Fruit fly (Drosophila melanogaster) whole organism, prepupa: ENCODE data around the gene stg.
A peak's percentile ranks its signal among the peaks of the same experiment; 100 is the strongest.

Source experiments
- CG10631 ChIP-seq: fragments of 200-800 bp; sonication (Bioruptor generic); optimal IDR thresholded peaks from 2 replicates; lab custom pipeline; 2016; ENCODE audit warnings: missing biosample characterization, missing genetic modification characterization
- CG10669 ChIP-seq: fragments of 200-800 bp; sonication (Bioruptor generic); optimal IDR thresholded peaks from 3 replicates; lab custom pipeline; 2018; ENCODE audit warnings: missing biosample characterization, mild to moderate bottlenecking, missing genetic modification characterization, moderate library complexity
- CG11294 ChIP-seq: fragments of 200-800 bp; sonication (Bioruptor generic); IDR thresholded peaks from 2 replicates; pipeline ENCODE4 v1.3.6; 2022; ENCODE audit warnings: missing biosample characterization, missing genetic modification characterization
- CG11902 ChIP-seq: fragments of 200-800 bp; sonication (Bioruptor generic); optimal IDR thresholded peaks from 3 replicates; lab custom pipeline; 2016; ENCODE audit warnings: missing biosample characterization, missing genetic modification characterization
- CG15336 ChIP-seq: fragments of 200-800 bp; sonication (Bioruptor generic); IDR thresholded peaks from 2 replicates; pipeline ENCODE4 v1.3.6; 2022; ENCODE audit warnings: missing biosample characterization, missing genetic modification characterization
- CG1621 ChIP-seq: fragments of 200-800 bp; sonication (Bioruptor generic); optimal IDR thresholded peaks from 3 replicates; lab custom pipeline; 2018; ENCODE audit warnings: missing biosample characterization, mild to moderate bottlenecking, missing genetic modification characterization
- CG16779 ChIP-seq: fragments of 200-800 bp; sonication (Bioruptor generic); optimal IDR thresholded peaks from 3 replicates; lab custom pipeline; 2017; ENCODE audit warnings: missing biosample characterization, mild to moderate bottlenecking, missing genetic modification characterization
- CG3032 ChIP-seq: fragments of 200-800 bp; optimal IDR thresholded peaks from 2 replicates; lab custom pipeline; 2019; ENCODE audit warnings: missing biosample characterization, mild to moderate bottlenecking, missing genetic modification characterization, moderate library complexity
- CG31627 ChIP-seq: fragments of 200-800 bp; sonication (Bioruptor generic); optimal IDR thresholded peaks from 3 replicates; lab custom pipeline; 2016; ENCODE audit warnings: missing biosample characterization, missing genetic modification characterization
- CG32006 ChIP-seq: fragments of 200-800 bp; sonication (Bioruptor generic); optimal IDR thresholded peaks from 3 replicates; lab custom pipeline; 2017; ENCODE audit warnings: missing biosample characterization, mild to moderate bottlenecking, missing genetic modification characterization
- CG34406 ChIP-seq: fragments of 200-800 bp; sonication (Bioruptor generic); optimal IDR thresholded peaks from 3 replicates; lab custom pipeline; 2016; ENCODE audit warnings: missing biosample characterization, missing genetic modification characterization
- CG3919 ChIP-seq: fragments of 200-800 bp; sonication (Bioruptor generic); optimal IDR thresholded peaks from 3 replicates; lab custom pipeline; 2016; ENCODE audit warnings: missing biosample characterization, missing genetic modification characterization
- CG4318 ChIP-seq: fragments of 200-800 bp; sonication (Bioruptor generic); optimal IDR thresholded peaks from 3 replicates; lab custom pipeline; 2017; ENCODE audit warnings: missing biosample characterization, mild to moderate bottlenecking, missing genetic modification characterization
- CG6163 ChIP-seq: fragments of 200-800 bp; sonication (Bioruptor generic); IDR thresholded peaks from 3 replicates; pipeline ENCODE4 v1.3.6; 2022; ENCODE audit warnings: missing biosample characterization, missing genetic modification characterization
- CG6276 ChIP-seq: fragments of 200-800 bp; sonication (Bioruptor generic); optimal IDR thresholded peaks from 2 replicates; lab custom pipeline; 2017; ENCODE audit warnings: missing biosample characterization, mild to moderate bottlenecking, missing genetic modification characterization
- CG6792 ChIP-seq: fragments of 200-800 bp; sonication (Bioruptor generic); optimal IDR thresholded peaks from 3 replicates; lab custom pipeline; 2016; ENCODE audit warnings: missing biosample characterization, missing genetic modification characterization
- CG6808 ChIP-seq: fragments of 200-800 bp; sonication (Bioruptor generic); optimal IDR thresholded peaks from 3 replicates; lab custom pipeline; 2017; ENCODE audit warnings: missing biosample characterization, missing genetic modification characterization, mild to moderate bottlenecking, moderate library complexity, missing genetic modification reagents
- CG7368 ChIP-seq: fragments of 200-800 bp; sonication (Bioruptor generic); optimal IDR thresholded peaks from 3 replicates; lab custom pipeline; 2016; ENCODE audit warnings: missing biosample characterization, missing genetic modification characterization
- CG8119 ChIP-seq: fragments of 200-800 bp; sonication (Bioruptor generic); IDR thresholded peaks from 3 replicates; pipeline ENCODE4 v1.3.6; 2022; ENCODE audit warnings: missing biosample characterization, missing genetic modification characterization
- CG8319 ChIP-seq: fragments of 200-800 bp; sonication (Bioruptor generic); optimal IDR thresholded peaks from 3 replicates; lab custom pipeline; 2016; ENCODE audit warnings: missing biosample characterization, missing genetic modification characterization
- CG8632 ChIP-seq: fragments of 200-800 bp; sonication (Bioruptor generic); optimal IDR thresholded peaks from 3 replicates; lab custom pipeline; 2016; ENCODE audit warnings: missing biosample characterization, missing genetic modification characterization
- Eip78C ChIP-seq: fragments of 200-800 bp; sonication (Bioruptor generic); peaks from one replicate; lab custom pipeline; 2016; ENCODE audit warnings: missing biosample characterization, missing genetic modification characterization
- Eip93F ChIP-seq: fragments of 200-800 bp; sonication (Bioruptor generic); optimal IDR thresholded peaks from 2 replicates; lab custom pipeline; 2016; ENCODE audit warnings: missing biosample characterization, mild to moderate bottlenecking, missing genetic modification characterization
- Ets21C ChIP-seq: fragments of 200-800 bp; sonication (Bioruptor generic); optimal IDR thresholded peaks from 3 replicates; lab custom pipeline; 2016; ENCODE audit warnings: missing biosample characterization, missing genetic modification characterization
- Hr38 ChIP-seq: sonication (Bioruptor generic); optimal IDR thresholded peaks from 2 replicates; lab custom pipeline; 2016; ENCODE audit warnings: missing biosample characterization, missing genetic modification characterization
- Hr39 ChIP-seq: fragments of 200-800 bp; sonication (Bioruptor generic); optimal IDR thresholded peaks from 2 replicates; lab custom pipeline; 2016; ENCODE audit warnings: missing biosample characterization, missing genetic modification characterization
- Lpt ChIP-seq: fragments of 200-800 bp; sonication (Bioruptor generic); optimal IDR thresholded peaks from 3 replicates; lab custom pipeline; 2016; ENCODE audit warnings: missing biosample characterization, missing genetic modification characterization
- Met ChIP-seq: fragments of 200-800 bp; sonication (Bioruptor generic); optimal IDR thresholded peaks from 3 replicates; lab custom pipeline; 2016; ENCODE audit warnings: missing biosample characterization, missing genetic modification characterization
- OdsH ChIP-seq: fragments of 200-800 bp; sonication (Bioruptor generic); optimal IDR thresholded peaks from 3 replicates; lab custom pipeline; 2016; ENCODE audit warnings: missing biosample characterization, missing genetic modification characterization
- Smox ChIP-seq: fragments of 200-800 bp; sonication (Bioruptor generic); optimal IDR thresholded peaks from 3 replicates; lab custom pipeline; 2016; ENCODE audit warnings: missing biosample characterization, missing genetic modification characterization
- Sox14 ChIP-seq: fragments of 200-800 bp; sonication (Bioruptor generic); optimal IDR thresholded peaks from 3 replicates; lab custom pipeline; 2016; ENCODE audit warnings: missing biosample characterization, missing genetic modification characterization
- Sox15 ChIP-seq: fragments of 200-800 bp; sonication (Bioruptor generic); optimal IDR thresholded peaks from 3 replicates; lab custom pipeline; 2016; ENCODE audit warnings: missing biosample characterization, missing genetic modification characterization
- acj6 ChIP-seq: fragments of 200-800 bp; sonication (Bioruptor generic); optimal IDR thresholded peaks from 3 replicates; lab custom pipeline; 2016; ENCODE audit warnings: missing biosample characterization, missing genetic modification characterization
- cyc ChIP-seq: fragments of 200-800 bp; sonication (Bioruptor generic); optimal IDR thresholded peaks from 3 replicates; lab custom pipeline; 2016; ENCODE audit warnings: missing biosample characterization, missing genetic modification characterization
- eg ChIP-seq: fragments of 200-800 bp; sonication (Bioruptor generic); IDR thresholded peaks from 3 replicates; pipeline ENCODE4 v1.3.6; 2022; ENCODE audit warnings: missing biosample characterization, missing genetic modification characterization
- esn ChIP-seq: fragments of 200-800 bp; sonication (Bioruptor generic); optimal IDR thresholded peaks from 2 replicates; lab custom pipeline; 2016; ENCODE audit warnings: missing biosample characterization, mild to moderate bottlenecking, missing genetic modification characterization, moderate library complexity
- fd59A ChIP-seq: fragments of 200-800 bp; sonication (Bioruptor generic); optimal IDR thresholded peaks from 2 replicates; lab custom pipeline; 2017; ENCODE audit warnings: missing biosample characterization, mild to moderate bottlenecking, missing genetic modification characterization, missing genetic modification reagents
- lz ChIP-seq: fragments of 200-800 bp; sonication (Bioruptor generic); optimal IDR thresholded peaks from 3 replicates; lab custom pipeline; 2016; ENCODE audit warnings: missing biosample characterization, missing genetic modification characterization
- net ChIP-seq: fragments of 200-800 bp; sonication (Bioruptor generic); optimal IDR thresholded peaks from 3 replicates; lab custom pipeline; 2016; ENCODE audit warnings: missing biosample characterization, missing genetic modification characterization
- pdm3 ChIP-seq: fragments of 200-800 bp; sonication (Bioruptor generic); optimal IDR thresholded peaks from 3 replicates; lab custom pipeline; 2016; ENCODE audit warnings: missing biosample characterization, missing genetic modification characterization
- spab ChIP-seq: fragments of 200-800 bp; sonication (Bioruptor generic); optimal IDR thresholded peaks from 2 replicates; lab custom pipeline; 2017; ENCODE audit warnings: missing biosample characterization, mild to moderate bottlenecking, missing genetic modification characterization, missing genetic modification reagents
- ss ChIP-seq, 2 experiments: fragments of 200-800 bp; sonication (Bioruptor generic); optimal IDR thresholded peaks; 2 replicates in 1 of 2; 3 replicates in 1 of 2; lab custom pipeline; 2017 to 2018; ENCODE audit warnings: mild to moderate bottlenecking in 2 of 2, missing biosample characterization in 2 of 2, missing genetic modification characterization in 2 of 2, moderate library complexity in 1 of 2
- svp ChIP-seq: fragments of 200-800 bp; sonication (Bioruptor generic); peaks from one replicate; lab custom pipeline; 2016; ENCODE audit warnings: missing biosample characterization, missing genetic modification characterization

stg gene

dm6 chr3R:29251418-29251817 lies 4.2 kb downstream of the stg start:
- no peak for TF ChIP-seq Sox14
- TF ChIP-seq esn: peak; percentile 29
- TF ChIP-seq CG31627 (GFP tag; lab: Kevin White, UChicago): no peak
- TF ChIP-seq Met: peak; percentile 0
- TF ChIP-seq Eip78C: peak; percentile 47
- peak; percentile 40 for TF ChIP-seq svp (GFP tag; lab: Kevin White, UChicago)
- no peak for TF ChIP-seq CG8632 (GFP tag; lab: Kevin White, UChicago)
- TF ChIP-seq CG34406 (GFP tag; lab: Kevin White, UChicago): no peak
- no peak for TF ChIP-seq acj6 (GFP tag; lab: Kevin White, UChicago)
- peak; percentile 5 for TF ChIP-seq Hr39 (GFP tag; lab: Kevin White, UChicago)
- peak; percentile 8 for TF ChIP-seq cyc (GFP tag; lab: Kevin White, UChicago)
- peak; percentile 19 for TF ChIP-seq lz (GFP tag; lab: Kevin White, UChicago)
- TF ChIP-seq net (GFP tag; lab: Kevin White, UChicago): no peak
- no peak for TF ChIP-seq CG4318 (GFP tag; lab: Kevin White, UChicago)
- TF ChIP-seq CG6163 (GFP tag; lab: Robert Waterston, UW): peak; percentile 23; the same call in 1 of the 3 replicates

- TF ChIP-seq CG10631 (no peak), CG6792 (GFP tag; lab: Kevin White, UChicago) (no peak), Eip93F (GFP tag; lab: Kevin White, UChicago) (no peak), Smox (GFP tag; lab: Kevin White, UChicago) (no peak), Lpt (no peak), Sox15 (no peak), CG6163 (GFP tag; lab: Robert Waterston, UW) (peak; percentile 35; the same call in 2 of the 3 replicates), CG10669 (GFP tag; lab: Kevin White, UChicago) (no peak), CG8319 (GFP tag; lab: Kevin White, UChicago) (no peak), ss (GFP tag; optimal IDR thresholded peaks at IDR 0.05; lab: Kevin White, UChicago) (peak; percentile 17 to 48), CG32006 (GFP tag; lab: Kevin White, UChicago) (no peak), eg (GFP tag; lab: Robert Waterston, UW) (peak; percentile 60; the same call in 2 of the 3 replicates), CG15336 (peak; percentile 44; the same call in 1 of the 2 replicates), CG8119 (GFP tag; lab: Robert Waterston, UW) (peak; percentile 15; the same call in 1 of the 3 replicates), CG6276 (peak; percentile 26), CG11902 (GFP tag; lab: Kevin White, UChicago) (no peak), OdsH (GFP tag; lab: Kevin White, UChicago) (no peak), Hr39 (GFP tag; lab: Kevin White, UChicago) (no peak), Ets21C (GFP tag; lab: Kevin White, UChicago) (no peak), net (GFP tag; lab: Kevin White, UChicago) (no peak), Hr38 (GFP tag; lab: Kevin White, UChicago) (no peak), CG3032 (tag; lab: Kevin White, UChicago) (no peak), CG11294 (GFP tag; lab: Robert Waterston, UW) (no peak), spab (GFP tag; lab: Kevin White, UChicago) (no peak), cyc (GFP tag; lab: Kevin White, UChicago) (no peak), CG6808 (GFP tag; lab: Kevin White, UChicago) (peak; percentile 37), Eip78C (peak; percentile 27), CG1621 (tag; lab: Kevin White, UChicago) (no peak)
- TF ChIP-seq, all 60 proteins: peak for 8
Observed at dm6 chr3R:29250272-29251018, 5.2 kb downstream of the stg start, which contains the start of gene SP1029. Gene SP1029, minus strand, starts transcription at chr3R:29250451.

dm6 chr3R:29244727-29245126 lies 10.9 kb downstream of the stg start, which contains the start of gene CG31445:
Gene CG31445, minus strand, starts transcription at chr3R:29244827.
- TF ChIP-seq CG3032 (tag; lab: Kevin White, UChicago): no peak
- no peak for TF ChIP-seq CG16779 (tag; lab: Kevin White, UChicago)
- TF ChIP-seq lz (GFP tag; lab: Kevin White, UChicago): no peak
- TF ChIP-seq pdm3: no peak
- TF ChIP-seq svp (GFP tag; lab: Kevin White, UChicago): peak; percentile 9
- TF ChIP-seq CG3919 (GFP tag; lab: Kevin White, UChicago): no peak
- no peak for TF ChIP-seq fd59A (GFP tag; lab: Kevin White, UChicago)
- no peak for TF ChIP-seq CG7368 (GFP tag; lab: Kevin White, UChicago)
- no peak for TF ChIP-seq Met
